Fruit fly (Drosophila melanogaster) whole organism, wandering third instar larva: ENCODE data around the gene Pop5.

Source experiments
- Abd-B ChIP-seq: fragments of >200 bp; optimal IDR thresholded peaks from 2 replicates; lab custom pipeline; 2017; ENCODE audit warnings: missing biosample characterization, missing genetic modification characterization
- CG32264 ChIP-seq: fragments of 200-800 bp; sonication (Bioruptor generic); optimal IDR thresholded peaks from 2 replicates; lab custom pipeline; 2016; ENCODE audit warnings: missing biosample characterization, missing genetic modification characterization
- CG9705 ChIP-seq: fragments of 200-800 bp; sonication (Bioruptor generic); optimal IDR thresholded peaks from 2 replicates; lab custom pipeline; 2018; ENCODE audit warnings: missing biosample characterization, mild to moderate bottlenecking, missing genetic modification characterization
- CrebA ChIP-seq: fragments of 200-800 bp; sonication (Bioruptor generic); optimal IDR thresholded peaks from 2 replicates; lab custom pipeline; 2016; ENCODE audit warnings: missing biosample characterization, mild to moderate bottlenecking, missing genetic modification characterization, borderline replicate concordance
- Dfd ChIP-seq: fragments of >200 bp; optimal IDR thresholded peaks from 2 replicates; lab custom pipeline; 2017; ENCODE audit warnings: missing biosample characterization, missing genetic modification characterization
- Dif ChIP-seq: fragments of 200-275, 200-300 bp; sonication (Bioruptor generic); optimal IDR thresholded peaks from 2 replicates; lab custom pipeline; 2018; ENCODE audit warnings: missing biosample characterization, missing genetic modification characterization; ENCODE audit not compliant: partially characterized antibody
- GATAd ChIP-seq: sonication (Bioruptor generic); optimal IDR thresholded peaks from 2 replicates; lab custom pipeline; 2016; ENCODE audit warnings: missing biosample characterization, missing genetic modification characterization
- HLH106 ChIP-seq: fragments of 200-800 bp; optimal IDR thresholded peaks from 3 replicates; lab custom pipeline; 2019; ENCODE audit warnings: missing biosample characterization, mild to moderate bottlenecking, missing genetic modification characterization, moderate library complexity
- Hnf4 ChIP-seq: fragments of 200-800 bp; sonication (Bioruptor generic); optimal IDR thresholded peaks from 2 replicates; lab custom pipeline; 2016; ENCODE audit warnings: missing biosample characterization, mild to moderate bottlenecking, missing genetic modification characterization
- Hr78 ChIP-seq: fragments of >200 bp; optimal IDR thresholded peaks from 2 replicates; lab custom pipeline; 2017; ENCODE audit warnings: missing biosample characterization, missing genetic modification characterization
- Jra ChIP-seq: sonication (Bioruptor generic); optimal IDR thresholded peaks from 2 replicates; lab custom pipeline; 2016; ENCODE audit warnings: missing biosample characterization, missing genetic modification characterization
- Mio ChIP-seq: sonication (Bioruptor generic); optimal IDR thresholded peaks from 2 replicates; lab custom pipeline; 2016; ENCODE audit warnings: missing biosample characterization, missing genetic modification characterization
- Myc ChIP-seq: fragments of >200 bp; optimal IDR thresholded peaks from 2 replicates; lab custom pipeline; 2017
- N ChIP-seq: fragments of >200 bp; optimal IDR thresholded peaks from 2 replicates; lab custom pipeline; 2018; ENCODE audit warnings: missing biosample characterization, missing external identifiers, missing genetic modification characterization
- OdsH ChIP-seq: fragments of 200-800 bp; sonication (Bioruptor generic); optimal IDR thresholded peaks from 2 replicates; lab custom pipeline; 2016; ENCODE audit warnings: missing biosample characterization, mild to moderate bottlenecking, missing genetic modification characterization
- Rel ChIP-seq, 2 experiments: fragments of 200-800 bp; sonication (Bioruptor generic) in 1 of 2; optimal IDR thresholded peaks; 2 replicates in 1 of 2; 3 replicates in 1 of 2; lab custom pipeline; 2016 to 2019; ENCODE audit warnings: mild to moderate bottlenecking in 2 of 2, missing biosample characterization in 2 of 2, missing genetic modification characterization in 2 of 2, moderate library complexity in 1 of 2
- Sp1 ChIP-seq: fragments of 200-800 bp; sonication (Bioruptor generic); optimal IDR thresholded peaks from 3 replicates; lab custom pipeline; 2019; ENCODE audit warnings: missing biosample characterization, mild to moderate bottlenecking, missing genetic modification characterization, moderate library complexity
- Vsx2 ChIP-seq: fragments of 200-300, 225-300 bp; sonication (Bioruptor generic); optimal IDR thresholded peaks from 2 replicates; lab custom pipeline; 2018; ENCODE audit warnings: missing biosample characterization, missing genetic modification characterization; ENCODE audit not compliant: partially characterized antibody
- br ChIP-seq: fragments of 200-800 bp; sonication (Bioruptor generic); optimal IDR thresholded peaks from 2 replicates; lab custom pipeline; 2016; ENCODE audit warnings: missing biosample characterization, missing genetic modification characterization
- brk ChIP-seq: fragments of 200-800 bp; sonication (Bioruptor generic); optimal IDR thresholded peaks from 2 replicates; lab custom pipeline; 2016; ENCODE audit warnings: missing biosample characterization, mild to moderate bottlenecking, missing genetic modification characterization
- dl ChIP-seq, 2 experiments: fragments of 175-275, 200-275 bp in 1 of 2; fragments of 200-275 bp in 1 of 2; sonication (Bioruptor generic); optimal IDR thresholded peaks; lab custom pipeline; 2018; ENCODE audit warnings: mild to moderate bottlenecking in 2 of 2, missing biosample characterization in 2 of 2, missing genetic modification characterization in 2 of 2, moderate library complexity in 2 of 2; ENCODE audit not compliant: partially characterized antibody in 2 of 2, insufficient read depth in 1 of 2
- dsf ChIP-seq: sonication (Bioruptor generic); optimal IDR thresholded peaks from 2 replicates; lab custom pipeline; 2016; ENCODE audit warnings: missing biosample characterization, missing genetic modification characterization, borderline replicate concordance
- ey ChIP-seq: fragments of 200-800 bp; sonication (Bioruptor generic); optimal IDR thresholded peaks from 2 replicates; lab custom pipeline; 2016; ENCODE audit warnings: missing biosample characterization, missing genetic modification characterization
- foxo ChIP-seq, 2 experiments: fragments of 200-800 bp; sonication (Bioruptor generic); optimal IDR thresholded peaks; 2 replicates in 1 of 2; 3 replicates in 1 of 2; lab custom pipeline; 2016 to 2017; ENCODE audit warnings: missing biosample characterization in 2 of 2, missing genetic modification characterization in 2 of 2
- fru ChIP-seq: fragments of 200-800 bp; sonication (Bioruptor generic); optimal IDR thresholded peaks from 3 replicates; lab custom pipeline; 2016; ENCODE audit warnings: missing biosample characterization, mild to moderate bottlenecking, missing genetic modification characterization
- jim ChIP-seq: fragments of 175-275, 200-325 bp; sonication (Bioruptor generic); optimal IDR thresholded peaks from 2 replicates; lab custom pipeline; 2016; ENCODE audit warnings: missing biosample characterization, mild to moderate bottlenecking, missing genetic modification characterization
- lola ChIP-seq: fragments of >200 bp; optimal IDR thresholded peaks from 2 replicates; lab custom pipeline; 2017; ENCODE audit warnings: missing biosample characterization, missing genetic modification characterization
- pan ChIP-seq: fragments of >200 bp; optimal IDR thresholded peaks from 2 replicates; lab custom pipeline; 2017
- psq ChIP-seq: fragments of 200-800 bp; sonication (Bioruptor generic); optimal IDR thresholded peaks from 3 replicates; lab custom pipeline; 2017; ENCODE audit warnings: missing biosample characterization, mild to moderate bottlenecking, missing genetic modification characterization, moderate library complexity
- sage ChIP-seq: fragments of 200-800 bp; sonication (Bioruptor generic); optimal IDR thresholded peaks from 2 replicates; lab custom pipeline; 2016; ENCODE audit warnings: missing biosample characterization, mild to moderate bottlenecking, missing genetic modification characterization
- sv ChIP-seq: fragments of 200-800 bp; sonication (Bioruptor generic); optimal IDR thresholded peaks from 3 replicates; lab custom pipeline; 2016; ENCODE audit warnings: missing biosample characterization, missing genetic modification characterization
- tai ChIP-seq: sonication (Bioruptor generic); optimal IDR thresholded peaks from 2 replicates; lab custom pipeline; 2016; ENCODE audit warnings: missing biosample characterization, missing genetic modification characterization
- usp ChIP-seq: fragments of >200 bp; optimal IDR thresholded peaks from 2 replicates; lab custom pipeline; 2017; ENCODE audit warnings: missing biosample characterization, missing genetic modification characterization
- woc ChIP-seq: sonication (Bioruptor generic); optimal IDR thresholded peaks from 2 replicates; lab custom pipeline; 2016; ENCODE audit warnings: missing biosample characterization, mild to moderate bottlenecking, missing genetic modification characterization

Gene Pop5

dm6 chr3L:17024095-17024639, 20.7 kb downstream of the Pop5 start, which contains the start of gene Fit2:
Gene Fit2, plus strand, starts transcription at chr3L:17024328.
- TF ChIP-seq usp (GFP tag; lab: Kevin White, UChicago) (no peak), Dfd (GFP tag; lab: Kevin White, UChicago) (no peak), N (GFP tag; lab: Kevin White, UChicago) (no peak), Myc (no peak), sage (GFP tag; lab: Kevin White, UChicago) (no peak), Mio (no peak), CG9705 (GFP tag; lab: Kevin White, UChicago) (no peak), Sp1 (GFP tag; lab: Kevin White, UChicago) (no peak), GATAd (no peak), Jra (GFP tag; lab: Kevin White, UChicago) (no peak), brk (GFP tag; lab: Kevin White, UChicago) (no peak), ey (GFP tag; lab: Kevin White, UChicago) (no peak), OdsH (GFP tag; lab: Kevin White, UChicago) (no peak), Hnf4 (GFP tag; lab: Kevin White, UChicago) (no peak)
- TF ChIP-seq, all 38 proteins: peak for 0

- no peak for TF ChIP-seq dsf (GFP tag; lab: Kevin White, UChicago)
- no peak for TF ChIP-seq Hr78 (GFP tag; lab: Kevin White, UChicago)
- no peak for TF ChIP-seq GATAd
- TF ChIP-seq Hnf4 (GFP tag; lab: Kevin White, UChicago): no peak
- TF ChIP-seq Sp1 (GFP tag; lab: Kevin White, UChicago): no peak
- TF ChIP-seq Jra (GFP tag; lab: Kevin White, UChicago): no peak
- TF ChIP-seq jim: no peak
- TF ChIP-seq psq (GFP tag; lab: Kevin White, UChicago): no peak
- TF ChIP-seq br: no peak
- no peak for TF ChIP-seq fru (GFP tag; lab: Kevin White, UChicago)
- no peak for TF ChIP-seq Dfd (GFP tag; lab: Kevin White, UChicago)
- TF ChIP-seq sage (GFP tag; lab: Kevin White, UChicago): no peak
- TF ChIP-seq ey (GFP tag; lab: Kevin White, UChicago): no peak
- no peak for TF ChIP-seq CrebA
- no peak for TF ChIP-seq Dif (GFP tag; lab: Kevin White, UChicago)
- no peak for TF ChIP-seq foxo (GFP tag; optimal IDR thresholded peaks at IDR 0.05; lab: Kevin White, UChicago)
- no peak for TF ChIP-seq CG9705 (GFP tag; lab: Kevin White, UChicago)
- TF ChIP-seq lola (GFP tag; lab: Kevin White, UChicago): no peak
- no peak for TF ChIP-seq Rel (GFP tag; optimal IDR thresholded peaks at IDR 0.05; lab: Kevin White, UChicago)
- TF ChIP-seq Rel (tag; optimal IDR thresholded peaks at IDR 0.05; lab: Kevin White, UChicago): no peak
- TF ChIP-seq Myc: no peak
Measured at dm6 chr3L:17023641-17024040, 21.2 kb downstream of the Pop5 start, which contains the start of gene a10. Gene a10, minus strand, starts transcription at chr3L:17023741.

- TF ChIP-seq Dfd (GFP tag; lab: Kevin White, UChicago): no peak
- no peak for TF ChIP-seq fru (GFP tag; lab: Kevin White, UChicago)
- TF ChIP-seq Hnf4 (GFP tag; lab: Kevin White, UChicago): no peak
- no peak for TF ChIP-seq psq (GFP tag; lab: Kevin White, UChicago)
- TF ChIP-seq pan (lab: Kevin White, UChicago): no peak
- TF ChIP-seq OdsH (GFP tag; lab: Kevin White, UChicago): no peak
- no peak for TF ChIP-seq Abd-B (GFP tag; lab: Kevin White, UChicago)
- no peak for TF ChIP-seq Sp1 (GFP tag; lab: Kevin White, UChicago)
- no peak for TF ChIP-seq dl (GFP tag; optimal IDR thresholded peaks at IDR 0.05; lab: Kevin White, UChicago; ENCODE audit: insufficient read depth in 1 of 2, partially characterized antibody in 2 of 2)
Measured at dm6 chr3L:17022756-17023155, 22.1 kb downstream of the Pop5 start, which contains the start of gene CG6652. Gene CG6652, minus strand, starts transcription at chr3L:17022856.

dm6 chr3L:17016576-17016917, 28.3 kb downstream of the Pop5 start:
- TF ChIP-seq Rel (GFP tag; optimal IDR thresholded peaks at IDR 0.05; lab: Kevin White, UChicago): no peak
- no peak for TF ChIP-seq Rel (tag; optimal IDR thresholded peaks at IDR 0.05; lab: Kevin White, UChicago)

DNA sequence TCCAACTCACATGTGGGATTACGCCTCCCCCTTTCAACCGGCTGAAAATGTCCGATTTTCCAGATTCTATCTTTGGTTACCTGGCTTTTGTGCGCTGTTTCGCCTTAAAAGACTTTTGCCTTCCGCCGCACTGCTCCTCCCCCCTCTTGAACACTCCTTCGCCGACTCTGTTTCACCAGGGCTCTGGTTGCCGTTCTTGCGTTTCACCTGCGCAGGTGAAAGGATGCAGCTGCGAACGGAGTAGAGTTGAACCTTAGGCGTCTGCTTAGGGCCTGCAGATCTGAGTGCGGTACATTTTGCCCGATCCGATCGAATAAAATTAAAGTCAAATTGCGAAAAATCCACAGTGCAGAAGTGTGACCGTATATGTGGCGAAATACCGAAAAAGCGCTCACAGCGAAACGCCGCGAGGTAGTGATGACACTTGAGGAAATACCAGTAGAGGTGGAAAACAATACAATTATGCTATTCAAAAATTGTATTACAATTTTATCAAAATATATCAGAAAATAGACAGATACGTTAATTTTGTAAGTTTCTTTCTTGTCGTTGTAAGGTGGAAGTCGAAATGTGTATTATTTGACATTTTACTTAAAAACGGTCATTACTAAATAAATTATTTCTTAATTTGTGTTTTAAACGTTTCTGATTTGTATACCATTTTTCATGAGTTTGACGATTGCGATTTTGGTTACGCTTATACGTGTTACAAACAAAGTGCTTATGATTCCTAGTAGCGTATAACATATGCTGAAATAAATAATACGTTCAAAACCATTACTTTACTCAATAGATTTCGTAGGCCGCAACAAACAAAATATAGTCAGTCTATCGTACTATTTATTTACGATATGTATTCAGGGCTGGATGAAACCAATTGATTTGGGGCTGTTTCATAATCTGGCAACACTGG, 28.9 kb downstream of the Pop5 start, which contains the start of the genes CG6664 and CG7728:
CG6664 (minus strand) TSS at position 518 of the 913 bp plus-strand sequence.
CG7728 (plus strand) TSS at position 874 of the 913 bp plus-strand sequence.
- TF ChIP-seq sv (GFP tag; lab: Kevin White, UChicago) (peak; percentile 38), Hr78 (GFP tag; lab: Kevin White, UChicago) (no peak), brk (GFP tag; lab: Kevin White, UChicago) (no peak), Rel (GFP tag; optimal IDR thresholded peaks at IDR 0.05; lab: Kevin White, UChicago) (no peak), Rel (tag; optimal IDR thresholded peaks at IDR 0.05; lab: Kevin White, UChicago) (peak; percentile 40), OdsH (GFP tag; lab: Kevin White, UChicago) (peak; percentile 44), Dif (GFP tag; lab: Kevin White, UChicago) (no peak), lola (GFP tag; lab: Kevin White, UChicago) (no peak), CG32264 (no peak), CrebA (no peak), Vsx2 (GFP tag; lab: Kevin White, UChicago) (no peak), pan (lab: Kevin White, UChicago) (no peak), ey (GFP tag; lab: Kevin White, UChicago) (peak; percentile 47), tai (GFP tag; lab: Kevin White, UChicago) (no peak), usp (GFP tag; lab: Kevin White, UChicago) (no peak), br (peak; percentile 5), dl (GFP tag; optimal IDR thresholded peaks at IDR 0.05; lab: Kevin White, UChicago; ENCODE audit: insufficient read depth in 1 of 2, partially characterized antibody in 2 of 2) (no peak), woc (GFP tag; lab: Kevin White, UChicago) (peak; percentile 84), CG9705 (GFP tag; lab: Kevin White, UChicago) (no peak), Myc (peak; percentile 23), sage (GFP tag; lab: Kevin White, UChicago) (no peak), foxo (GFP tag; optimal IDR thresholded peaks at IDR 0.05; lab: Kevin White, UChicago) (peak in 1 of 2 experiments; percentile 72), GATAd (no peak), HLH106 (tag; lab: Kevin White, UChicago) (peak; percentile 66)
